Fruit fly (Drosophila melanogaster) whole organism, prepupa: ENCODE results near the gene Hex-A.
A peak's percentile ranks its signal among the peaks of the same experiment; 100 is the strongest.

ENCODE experiments used
- CG10631 ChIP-seq: fragments of 200-800 bp; sonication (Bioruptor generic); optimal IDR thresholded peaks from 2 replicates; lab custom pipeline; 2016; ENCODE audit warnings: missing biosample characterization, missing genetic modification characterization
- CG32006 ChIP-seq: fragments of 200-800 bp; sonication (Bioruptor generic); optimal IDR thresholded peaks from 3 replicates; lab custom pipeline; 2017; ENCODE audit warnings: missing biosample characterization, mild to moderate bottlenecking, missing genetic modification characterization
- CG6163 ChIP-seq: fragments of 200-800 bp; sonication (Bioruptor generic); IDR thresholded peaks from 3 replicates; pipeline ENCODE4 v1.3.6; 2022; ENCODE audit warnings: missing biosample characterization, missing genetic modification characterization
- CG6854 ChIP-seq: fragments of 200-800 bp; sonication (Bioruptor generic); optimal IDR thresholded peaks from 2 replicates; lab custom pipeline; 2017; ENCODE audit warnings: missing biosample characterization, mild to moderate bottlenecking, missing genetic modification characterization
- Eip75B ChIP-seq: fragments of 200-800 bp; sonication (Bioruptor generic); optimal IDR thresholded peaks from 3 replicates; lab custom pipeline; 2016; ENCODE audit warnings: missing biosample characterization, missing genetic modification characterization
- Ets96B ChIP-seq: fragments of 200-800 bp; optimal IDR thresholded peaks from 2 replicates; lab custom pipeline; 2019; ENCODE audit warnings: missing biosample characterization, mild to moderate bottlenecking, missing genetic modification characterization, moderate library complexity
- Gug ChIP-seq: fragments of 200-800 bp; sonication (Bioruptor generic); IDR thresholded peaks from 2 replicates; pipeline ENCODE4 v1.3.6; 2022; ENCODE audit warnings: missing biosample characterization, missing genetic modification characterization
- Lpt ChIP-seq: fragments of 200-800 bp; sonication (Bioruptor generic); optimal IDR thresholded peaks from 3 replicates; lab custom pipeline; 2016; ENCODE audit warnings: missing biosample characterization, missing genetic modification characterization
- OdsH ChIP-seq: fragments of 200-800 bp; sonication (Bioruptor generic); optimal IDR thresholded peaks from 3 replicates; lab custom pipeline; 2016; ENCODE audit warnings: missing biosample characterization, missing genetic modification characterization
- acj6 ChIP-seq: fragments of 200-800 bp; sonication (Bioruptor generic); optimal IDR thresholded peaks from 3 replicates; lab custom pipeline; 2016; ENCODE audit warnings: missing biosample characterization, missing genetic modification characterization
- salr ChIP-seq, 2 experiments: fragments of 200-800 bp; sonication (Bioruptor generic); optimal IDR thresholded peaks; 3 replicates each; lab custom pipeline; 2016 to 2018; ENCODE audit warnings: missing biosample characterization in 2 of 2, missing genetic modification characterization in 2 of 2, mild to moderate bottlenecking in 1 of 2

DNA sequence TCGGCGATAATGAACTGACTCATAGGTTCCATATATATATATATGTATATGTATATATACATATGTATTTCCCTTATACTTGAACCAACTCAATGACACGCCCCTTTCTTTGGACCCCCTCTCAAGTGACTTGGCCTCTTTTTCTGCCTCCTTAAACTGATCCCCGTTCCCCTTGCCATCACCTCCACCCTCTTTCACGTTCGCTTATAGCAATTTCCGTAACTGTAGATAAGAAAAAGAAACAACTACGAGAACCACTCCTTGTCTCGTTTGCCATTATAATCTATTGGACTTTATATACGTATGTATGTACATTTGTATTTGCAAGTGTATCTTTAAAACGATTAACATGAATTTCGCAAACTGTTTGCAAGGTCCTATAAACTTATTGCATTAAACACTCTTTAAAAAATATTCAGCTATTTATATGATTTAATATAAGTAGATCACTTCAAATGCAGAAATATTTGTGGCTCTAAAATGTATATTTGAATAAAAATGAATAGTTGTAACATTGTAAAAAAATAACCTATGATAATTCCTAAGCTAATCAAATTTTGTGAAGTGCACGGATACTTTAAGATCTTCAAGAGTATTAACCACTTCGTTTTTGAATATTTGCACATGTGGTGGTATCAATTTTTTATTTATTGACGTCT, 2.7 kb upstream of the Hex-A start:
- TF ChIP-seq Lpt (GFP tag; lab: Kevin White, UChicago) (peak; percentile 65), Gug (GFP tag; lab: Robert Waterston, UW) (peak; percentile 45), CG6854 (GFP tag; lab: Kevin White, UChicago) (no peak), CG10631 (GFP tag; lab: Kevin White, UChicago) (peak; percentile 71), OdsH (GFP tag; lab: Kevin White, UChicago) (peak; percentile 65), Eip75B (peak; percentile 52), Ets96B (tag; lab: Kevin White, UChicago) (peak; percentile 68), salr (GFP tag; optimal IDR thresholded peaks at IDR 0.05; lab: Kevin White, UChicago) (peak in 1 of 2 experiments; percentile 65), CG6163 (GFP tag; lab: Robert Waterston, UW) (0 out of 3 replicates have a peak, but pooled peaks have one; percentile 20), CG32006 (GFP tag; lab: Kevin White, UChicago) (peak; percentile 81), acj6 (peak; percentile 58)
